Fruit fly (Drosophila melanogaster): ENCODE measurements around the gene MetRS-m.

DNA sequence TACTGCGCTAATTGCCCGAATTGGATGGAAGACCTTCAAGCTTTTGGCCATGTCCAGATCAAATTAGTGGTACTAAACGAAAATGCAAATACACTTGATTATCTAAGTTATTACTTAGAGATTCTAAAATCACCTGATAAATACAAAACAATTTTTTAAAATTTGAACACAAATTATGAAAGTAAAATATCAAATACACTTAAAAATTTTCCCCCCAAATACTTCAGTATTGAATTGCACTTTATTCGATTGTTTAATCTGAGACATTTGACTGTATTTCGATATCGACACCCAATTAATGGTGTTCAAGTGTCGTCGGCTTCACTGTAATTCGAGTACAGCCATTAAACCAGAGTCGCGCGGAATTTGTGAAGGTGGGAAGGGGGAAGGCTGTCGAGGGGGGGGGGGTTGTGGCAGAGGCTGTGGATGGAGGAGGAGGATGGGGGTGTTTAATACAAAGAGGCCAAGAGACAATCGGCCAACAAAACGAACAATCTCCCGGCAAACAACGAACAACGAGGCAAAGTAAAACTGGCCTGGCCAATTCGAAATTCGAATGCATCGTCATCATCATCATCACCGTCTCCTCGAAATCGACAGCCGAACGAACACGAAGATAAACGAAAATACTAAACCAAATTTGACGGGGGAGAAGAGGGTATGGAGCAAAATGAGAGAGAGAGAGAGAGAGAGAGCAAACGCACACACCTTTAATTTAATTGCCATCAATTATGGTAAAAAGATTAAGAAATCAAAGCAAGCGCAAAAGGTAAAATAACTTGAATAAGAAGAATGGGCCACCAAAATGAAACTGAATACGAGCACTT is 22.6 kb upstream of the MetRS-m start:
- TF ChIP-seq CTCF (optimal IDR thresholded peaks at IDR 0.05) (no peak), CG8478 (optimal IDR thresholded peaks at IDR 0.05) (no peak)
